Fruit fly (Drosophila melanogaster): ENCODE data around the gene Brd7-9.

Gene Brd7-9

DNA sequence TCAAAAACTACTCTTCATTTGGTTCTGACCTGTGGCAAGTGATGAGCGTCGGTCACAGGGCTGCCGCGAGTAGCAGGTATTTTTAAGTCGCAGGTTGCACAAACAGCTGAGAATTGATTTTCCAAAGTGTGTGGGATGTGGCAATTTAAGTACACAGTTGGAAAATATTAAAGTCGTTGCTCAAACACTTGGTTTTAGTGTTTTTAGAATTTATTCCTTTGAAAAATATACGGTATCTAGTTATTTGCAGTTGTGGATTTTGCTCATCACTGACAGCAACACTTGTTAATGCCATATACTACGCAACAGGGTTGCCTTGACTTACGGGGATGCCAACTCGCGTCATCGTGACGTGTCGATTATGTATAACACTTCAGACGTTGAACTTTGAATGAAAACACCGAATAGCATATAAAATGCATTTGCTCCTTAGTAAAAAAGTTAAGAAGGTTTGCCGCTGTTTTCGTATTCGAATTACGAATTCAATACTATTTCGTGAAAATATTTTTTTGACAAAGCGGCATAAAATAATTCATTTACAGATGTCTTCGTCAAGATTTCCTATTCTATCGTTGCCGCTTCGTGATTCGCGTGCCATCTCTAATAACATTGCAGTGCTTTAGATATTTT, 17.3 kb downstream of the Brd7-9 start, which contains the start of the genes Herp and r2d2 (continued):
- TF ChIP-seq HHEX (GFP tag; optimal IDR thresholded peaks at IDR 0.05) = peak; percentile 88
- peak; percentile 66 for TF ChIP-seq CG3065 (GFP tag; optimal IDR thresholded peaks at IDR 0.05)
- peak; percentile 73; the same call in 2 of the 3 replicates for TF ChIP-seq ase (GFP tag; IDR thresholded peaks at IDR 0.05)
- TF ChIP-seq Hand (GFP tag; optimal IDR thresholded peaks at IDR 0.05) = peak; percentile 75
- TF ChIP-seq chn (GFP tag; optimal IDR thresholded peaks at IDR 0.05) = peak; percentile 91
- peak; percentile 13; the same call in 1 of the 2 replicates for TF ChIP-seq ato (GFP tag; IDR thresholded peaks at IDR 0.05; ENCODE audit: partially characterized antibody)
- peak; percentile 80 for TF ChIP-seq CG7357 (GFP tag; IDR thresholded peaks at IDR 0.05)
- TF ChIP-seq NFAT (GFP tag; IDR thresholded peaks at IDR 0.05) = peak; percentile 79
- TF ChIP-seq bcd (GFP tag; optimal IDR thresholded peaks at IDR 0.05) = peak; percentile 91
- no peak for TF ChIP-seq CkIIα-i1 (GFP tag; IDR thresholded peaks at IDR 0.05)
- TF ChIP-seq pita (GFP tag; optimal IDR thresholded peaks at IDR 0.05) = no peak
- no peak; the same call in none of the 2 replicates for TF ChIP-seq Doc2 (GFP tag; IDR thresholded peaks at IDR 0.05)
- TF ChIP-seq Ets97D (GFP tag; optimal IDR thresholded peaks at IDR 0.05) = peak; percentile 91
- TF ChIP-seq croc (GFP tag; conservative IDR thresholded peaks at IDR 0.05) = peak; percentile 70
- TF ChIP-seq sima (GFP tag; optimal IDR thresholded peaks at IDR 0.05) = peak; percentile 45
- peak; percentile 97 for TF ChIP-seq row (GFP tag; IDR thresholded peaks at IDR 0.05)
- peak; percentile 89 for TF ChIP-seq Bteb2 (GFP tag; optimal IDR thresholded peaks at IDR 0.05)
- peak; percentile 80; the same call in 2 of the 3 replicates for TF ChIP-seq jigr1 (GFP tag; IDR thresholded peaks at IDR 0.05)
- peak; percentile 70; the same call in 1 of the 2 replicates for TF ChIP-seq amos (GFP tag; IDR thresholded peaks at IDR 0.05; ENCODE audit: partially characterized antibody)
- peak; percentile 61 for TF ChIP-seq CG3838 (GFP tag; optimal IDR thresholded peaks at IDR 0.05)
- TF ChIP-seq Elba2 (GFP tag; optimal IDR thresholded peaks at IDR 0.05) = peak; percentile 34
- TF ChIP-seq CG9876 (GFP tag; optimal IDR thresholded peaks at IDR 0.05) = peak; percentile 90
- peak; percentile 70 for TF ChIP-seq seq (GFP tag; IDR thresholded peaks at IDR 0.05)
- peak; percentile 71 for TF ChIP-seq gcm (GFP tag; optimal IDR thresholded peaks at IDR 0.05)
- TF ChIP-seq Atf6 (GFP tag; IDR thresholded peaks at IDR 0.05) = peak; percentile 92
- TF ChIP-seq NfI (GFP tag; optimal IDR thresholded peaks at IDR 0.05) = peak; percentile 88
- peak; percentile 74 for TF ChIP-seq CG10366 (GFP tag; IDR thresholded peaks at IDR 0.05)
- peak; percentile 75 for TF ChIP-seq CG6765 (GFP tag; optimal IDR thresholded peaks at IDR 0.05)
- TF ChIP-seq bab2 (GFP tag; optimal IDR thresholded peaks at IDR 0.05) = peak; percentile 92
- TF ChIP-seq CG16863 (GFP tag; optimal IDR thresholded peaks at IDR 0.05) = peak; percentile 85
- TF ChIP-seq cwo (GFP tag; optimal IDR thresholded peaks at IDR 0.05) = peak; percentile 79
- TF ChIP-seq B-H1 (GFP tag; IDR thresholded peaks at IDR 0.05) = peak; percentile 60; the same call in 1 of the 3 replicates
- peak; percentile 79 for TF ChIP-seq CG15479 (GFP tag; optimal IDR thresholded peaks at IDR 0.05)
- TF ChIP-seq CG17802 (tag; optimal IDR thresholded peaks at IDR 0.05) = peak; percentile 65
- TF ChIP-seq Hr51 (GFP tag; optimal IDR thresholded peaks at IDR 0.05) = peak; percentile 87 to 91
- TF ChIP-seq run (tag; optimal IDR thresholded peaks at IDR 0.05) = peak; percentile 64
- TF ChIP-seq CG10267 (tag; optimal IDR thresholded peaks at IDR 0.05) = peak; percentile 82
- peak; percentile 84 for TF ChIP-seq NC2α (GFP tag; optimal IDR thresholded peaks at IDR 0.05)
- TF ChIP-seq dysf (GFP tag; IDR thresholded peaks at IDR 0.05) = peak; percentile 94
- peak; percentile 90 for TF ChIP-seq CG15269 (tag; optimal IDR thresholded peaks at IDR 0.05)
- peak; percentile 96 for TF ChIP-seq CG2120 (GFP tag; optimal IDR thresholded peaks at IDR 0.05)
- peak; percentile 78 for TF ChIP-seq luna (GFP tag; optimal IDR thresholded peaks at IDR 0.05)
- TF ChIP-seq CG1602 (GFP tag; optimal IDR thresholded peaks at IDR 0.05) = peak; percentile 89
- peak; percentile 84 for TF ChIP-seq BEAF-32 (GFP tag; optimal IDR thresholded peaks at IDR 0.05)
- no peak for TF ChIP-seq Dfd (GFP tag; optimal IDR thresholded peaks at IDR 0.05)
- peak; percentile 83 for TF ChIP-seq Poxn (GFP tag; IDR thresholded peaks at IDR 0.05)
- TF ChIP-seq nerfin-2 (GFP tag; IDR thresholded peaks at IDR 0.05; ENCODE audit: partially characterized antibody) = no peak
- TF ChIP-seq ap (GFP tag; IDR thresholded peaks at IDR 0.05) = peak; percentile 55; the same call in 1 of the 2 replicates
- TF ChIP-seq fd96Cb (tag; optimal IDR thresholded peaks at IDR 0.05) = peak; percentile 81
- TF ChIP-seq usp (GFP tag; optimal IDR thresholded peaks at IDR 0.05) = no peak
